Fruit fly (Drosophila melanogaster): Measurements from ENCODE around the gene frtz.

dm6 chr2L:1743800-1744199, 28.1 kb upstream of the frtz start:
- TF ChIP-seq CG8478 (optimal IDR thresholded peaks at IDR 0.05): no peak
- no peak for TF ChIP-seq CTCF (optimal IDR thresholded peaks at IDR 0.05)

Measured in S2 (cell line).